Worm (Caenorhabditis elegans): ENCODE measurements around the gene pkc-1.

Gene pkc-1

ce11 chrV:11995862-11996261 is 36.1 kb downstream of the pkc-1 start, which contains the start of gene C52E4.12:
TSS of gene C52E4.12 (plus strand) at chrV:11996162.
- no peak for TF ChIP-seq tbx-11 (GFP tag; IDR thresholded peaks at IDR 0.05)
- no peak for TF ChIP-seq flt-1 (GFP tag; IDR thresholded peaks at IDR 0.05)
- no peak for TF ChIP-seq hmg-4 (GFP tag; optimal IDR thresholded peaks at IDR 0.05)
- TF ChIP-seq pes-1 (GFP tag; IDR thresholded peaks at IDR 0.05), result no peak
- no peak for TF ChIP-seq scrt-1 (GFP tag; IDR thresholded peaks at IDR 0.05)
- TF ChIP-seq F13C5.2 (tag; optimal IDR thresholded peaks at IDR 0.05), result no peak
- TF ChIP-seq ets-7 (tag; optimal IDR thresholded peaks at IDR 0.05), result no peak
- no peak for TF ChIP-seq ama-1 (optimal IDR thresholded peaks at IDR 0.05)
- no peak for TF ChIP-seq hnd-1 (tag; optimal IDR thresholded peaks at IDR 0.05)
- TF ChIP-seq B0310.2 (tag; optimal IDR thresholded peaks at IDR 0.05), result no peak
- TF ChIP-seq tra-4 (tag; optimal IDR thresholded peaks at IDR 0.05), result no peak
- TF ChIP-seq hmbx-1 (tag; optimal IDR thresholded peaks at IDR 0.05), result no peak
- no peak for TF ChIP-seq ceh-13 (GFP tag; optimal IDR thresholded peaks at IDR 0.05)
- TF ChIP-seq tbx-37 (GFP tag; conservative IDR thresholded peaks at IDR 0.05), result no peak
- TF ChIP-seq ceh-36 (tag; optimal IDR thresholded peaks at IDR 0.05), result no peak
- no peak for TF ChIP-seq sea-1 (GFP tag; conservative IDR thresholded peaks at IDR 0.05)
- no peak for TF ChIP-seq aly-1 (tag; optimal IDR thresholded peaks at IDR 0.05)

DNA sequence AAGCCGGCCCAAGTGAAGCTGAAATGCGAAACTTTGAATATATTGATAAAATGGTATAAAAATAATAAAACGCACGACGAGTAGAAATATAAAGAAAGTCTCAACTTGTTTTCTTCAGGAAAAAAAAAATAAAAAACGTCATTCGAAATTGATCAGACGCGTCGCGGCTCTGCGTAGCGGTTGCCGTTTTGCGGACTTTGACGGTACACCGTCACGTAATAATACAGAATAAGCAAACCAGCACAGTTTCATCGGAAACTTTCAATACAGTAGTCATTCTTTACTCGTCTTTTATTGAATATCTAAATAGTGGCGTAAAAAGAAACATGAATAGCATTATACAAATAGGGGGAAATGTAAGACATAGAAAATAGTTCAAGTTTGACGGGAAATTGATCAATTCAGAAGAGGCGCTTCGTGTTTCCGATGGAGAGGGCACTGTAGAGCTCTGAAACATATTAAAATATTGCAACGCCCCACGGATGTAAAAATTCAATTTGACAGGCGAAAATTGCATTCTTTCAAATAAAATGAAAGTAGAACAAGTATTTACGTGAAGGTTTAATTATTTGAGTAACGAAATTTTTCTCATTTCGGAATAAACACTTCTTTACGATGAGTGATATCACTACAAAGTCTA is 38.1 kb downstream of the pkc-1 start, which contains the start of the genes cyl-1 and C52E4.7:
cyl-1 (minus strand) TSS at position 18 of the 640 bp plus-strand sequence.
C52E4.7 (plus strand) TSS at position 590 of the 640 bp plus-strand sequence.
- TF ChIP-seq B0310.2 (tag; optimal IDR thresholded peaks at IDR 0.05), result no peak
- TF ChIP-seq ama-1 (optimal IDR thresholded peaks at IDR 0.05), result no peak
- TF ChIP-seq ets-7 (tag; optimal IDR thresholded peaks at IDR 0.05), result no peak
- TF ChIP-seq scrt-1 (GFP tag; IDR thresholded peaks at IDR 0.05), result no peak
- no peak for TF ChIP-seq flt-1 (GFP tag; IDR thresholded peaks at IDR 0.05)
- TF ChIP-seq hmg-4 (GFP tag; optimal IDR thresholded peaks at IDR 0.05), result no peak
- TF ChIP-seq F13C5.2 (tag; optimal IDR thresholded peaks at IDR 0.05), result no peak
- TF ChIP-seq tbx-11 (GFP tag; IDR thresholded peaks at IDR 0.05), result no peak
- TF ChIP-seq tra-4 (tag; optimal IDR thresholded peaks at IDR 0.05), result no peak

ce11 chrV:11990511-11991127 is 41.3 kb downstream of the pkc-1 start:
- TF ChIP-seq hmbx-1 (tag; optimal IDR thresholded peaks at IDR 0.05) (no peak), aly-1 (tag; optimal IDR thresholded peaks at IDR 0.05) (no peak), sea-1 (GFP tag; conservative IDR thresholded peaks at IDR 0.05) (no peak), ets-7 (tag; optimal IDR thresholded peaks at IDR 0.05) (no peak), tra-4 (tag; optimal IDR thresholded peaks at IDR 0.05) (no peak), hmg-4 (GFP tag; optimal IDR thresholded peaks at IDR 0.05) (no peak)

- TF ChIP-seq hmbx-1 (tag; optimal IDR thresholded peaks at IDR 0.05), result no peak
- TF ChIP-seq flt-1 (GFP tag; IDR thresholded peaks at IDR 0.05), result no peak
- no peak for TF ChIP-seq ets-7 (tag; optimal IDR thresholded peaks at IDR 0.05)
- no peak for TF ChIP-seq ama-1 (optimal IDR thresholded peaks at IDR 0.05)
- TF ChIP-seq pes-1 (GFP tag; IDR thresholded peaks at IDR 0.05), result no peak
- no peak for TF ChIP-seq hnd-1 (tag; optimal IDR thresholded peaks at IDR 0.05)
- TF ChIP-seq aly-1 (tag; optimal IDR thresholded peaks at IDR 0.05), result no peak
- TF ChIP-seq ceh-13 (GFP tag; optimal IDR thresholded peaks at IDR 0.05), result no peak
- no peak for TF ChIP-seq F13C5.2 (tag; optimal IDR thresholded peaks at IDR 0.05)
- no peak for TF ChIP-seq tra-4 (tag; optimal IDR thresholded peaks at IDR 0.05)
- TF ChIP-seq sea-1 (GFP tag; conservative IDR thresholded peaks at IDR 0.05), result no peak
- no peak for TF ChIP-seq ceh-36 (tag; optimal IDR thresholded peaks at IDR 0.05)
- no peak for TF ChIP-seq scrt-1 (GFP tag; IDR thresholded peaks at IDR 0.05)
Observed at ce11 chrV:11989861-11990260, 42.1 kb downstream of the pkc-1 start.

DNA sequence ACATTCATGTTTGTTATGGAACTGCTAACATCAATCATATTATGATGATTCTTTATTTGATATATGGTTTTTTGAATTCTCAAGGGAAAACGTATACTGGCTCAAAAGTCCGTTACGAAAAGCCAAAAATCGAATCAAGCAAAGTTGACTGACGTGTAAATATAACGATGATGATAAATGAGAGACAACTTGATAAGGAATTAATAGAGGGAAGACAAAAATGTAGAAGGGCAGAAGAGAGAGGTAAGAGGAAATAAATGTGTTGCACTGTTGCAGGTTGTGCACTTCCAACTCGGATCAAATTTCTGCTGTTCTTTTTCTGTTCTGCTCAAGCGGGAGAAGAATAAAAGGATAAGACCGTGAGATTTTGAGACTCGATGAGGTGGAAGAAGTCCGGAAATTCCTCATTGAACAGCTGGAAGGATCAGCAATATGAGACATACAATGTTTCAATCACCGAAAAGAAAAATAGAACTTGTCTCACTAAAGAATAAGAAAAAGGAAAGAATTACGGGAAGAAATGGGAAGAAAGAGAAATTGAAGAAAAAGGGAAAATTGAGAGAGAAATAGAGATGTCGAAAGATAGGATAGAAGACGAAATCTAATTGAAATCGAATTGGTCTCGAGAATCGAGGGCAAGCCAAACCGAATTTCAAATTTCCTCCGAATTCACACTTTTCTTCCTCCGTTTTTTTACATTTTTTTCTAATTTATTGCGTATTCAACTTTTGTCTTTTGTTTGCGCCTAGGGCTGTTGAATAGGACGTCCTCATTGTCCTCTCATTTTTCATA is 45.7 kb downstream of the pkc-1 start:
- TF ChIP-seq ama-1 (optimal IDR thresholded peaks at IDR 0.05) (no peak), aly-1 (tag; optimal IDR thresholded peaks at IDR 0.05) (no peak), hnd-1 (tag; optimal IDR thresholded peaks at IDR 0.05) (no peak), tbx-37 (GFP tag; conservative IDR thresholded peaks at IDR 0.05) (no peak)

DNA sequence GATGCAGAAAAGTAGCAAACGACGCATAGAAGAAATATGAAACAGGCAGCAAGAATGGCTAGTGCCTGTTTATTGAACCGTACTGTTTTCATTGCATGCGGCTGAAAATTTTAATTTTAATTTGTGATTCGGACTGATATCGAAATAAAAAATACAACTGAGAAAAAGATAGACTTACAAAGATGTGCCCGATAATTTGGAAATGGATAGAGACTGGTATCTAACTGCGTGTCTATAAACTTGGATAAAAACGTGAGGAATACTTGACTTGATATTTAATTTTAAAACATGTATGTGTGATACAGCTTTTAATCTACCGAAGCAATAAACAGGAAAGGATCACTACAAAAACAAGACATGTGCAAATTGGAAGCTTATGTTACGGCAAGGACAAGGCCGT is 46.6 kb downstream of the pkc-1 start, which contains the start of gene mans-2:
mans-2 (minus strand) TSS at position 101 of the 400 bp plus-strand sequence.
- TF ChIP-seq aly-1 (tag; optimal IDR thresholded peaks at IDR 0.05) (no peak), tra-4 (tag; optimal IDR thresholded peaks at IDR 0.05) (no peak), ceh-13 (GFP tag; optimal IDR thresholded peaks at IDR 0.05) (no peak), B0310.2 (tag; optimal IDR thresholded peaks at IDR 0.05) (no peak)

- TF ChIP-seq B0310.2 (tag; optimal IDR thresholded peaks at IDR 0.05) (no peak), F13C5.2 (tag; optimal IDR thresholded peaks at IDR 0.05) (peak; percentile 13)
Observed at ce11 chrV:11982309-11982708, 49.7 kb downstream of the pkc-1 start, which contains the start of gene rpt-1. TSS of gene rpt-1 (minus strand) at chrV:11982397.

Measured in whole organism, early embryonic.